Worm (Caenorhabditis elegans) whole organism, L3 larva: ENCODE measurements around the gene lact-2.

Source experiments
- R02D3.7 ChIP-seq: fragments of 150-350 bp; optimal IDR thresholded peaks from 2 replicates; lab custom pipeline; 2014; ENCODE audit warnings: missing biosample characterization, missing genetic modification characterization
- ZK546.5 ChIP-seq: sonication (generic microtip); optimal IDR thresholded peaks from 2 replicates; lab custom pipeline; 2017; ENCODE audit warnings: missing biosample characterization, missing genetic modification characterization
- aly-2 ChIP-seq: fragments of 150-350 bp; optimal IDR thresholded peaks from 2 replicates; lab custom pipeline; 2014; ENCODE audit warnings: missing biosample characterization, missing genetic modification characterization
- ama-1 ChIP-seq: fragments of 150-350 bp; optimal IDR thresholded peaks from 2 replicates; lab custom pipeline; 2018
- ceh-16 ChIP-seq: sonication (generic microtip); optimal IDR thresholded peaks from 2 replicates; lab custom pipeline; 2017; ENCODE audit warnings: missing biosample characterization, missing genetic modification characterization
- ceh-28 ChIP-seq: fragments of 150-350 bp; optimal IDR thresholded peaks from 2 replicates; lab custom pipeline; 2014; ENCODE audit warnings: missing biosample characterization, missing genetic modification reagents, missing genetic modification characterization
- ceh-82 ChIP-seq: fragments of 150-350 bp; optimal IDR thresholded peaks from 2 replicates; lab custom pipeline; 2014; ENCODE audit warnings: missing biosample characterization, missing genetic modification characterization
- ceh-9 ChIP-seq: sonication (generic microtip); optimal IDR thresholded peaks from 2 replicates; lab custom pipeline; 2018; ENCODE audit warnings: missing biosample characterization, missing genetic modification characterization
- daf-12 ChIP-seq: fragments of 150-350 bp; optimal IDR thresholded peaks from 2 replicates; lab custom pipeline; 2014; ENCODE audit warnings: missing biosample characterization, missing genetic modification reagents, missing genetic modification characterization
- egl-27 ChIP-seq: sonication (generic microtip); optimal IDR thresholded peaks from 4 replicates; lab custom pipeline; 2017; ENCODE audit warnings: missing biosample characterization, missing genetic modification reagents, missing genetic modification characterization
- egl-5 ChIP-seq: fragments of 150-350 bp; optimal IDR thresholded peaks from 2 replicates; lab custom pipeline; 2017; ENCODE audit warnings: missing biosample characterization, missing genetic modification reagents, missing genetic modification characterization, inconsistent platforms
- elt-1 ChIP-seq: fragments of 150-350 bp; optimal IDR thresholded peaks from 2 replicates; lab custom pipeline; 2014; ENCODE audit warnings: missing biosample characterization, missing genetic modification characterization
- elt-2 ChIP-seq: sonication (generic microtip); optimal IDR thresholded peaks from 2 replicates; lab custom pipeline; 2016; ENCODE audit warnings: missing genetic modification reagents, mild to moderate bottlenecking, missing genetic modification characterization, missing compliant biosample characterization
- elt-3 ChIP-seq, 3 experiments: fragments of 150-350 bp in 1 of 3; sonication (generic microtip) in 2 of 3; optimal IDR thresholded peaks; 2 replicates in 2 of 3; 4 replicates in 1 of 3; lab custom pipeline; 2014 to 2017; ENCODE audit warnings: missing biosample characterization in 3 of 3, missing genetic modification characterization in 3 of 3
- eor-1 ChIP-seq, 2 experiments: fragments of 150-350 bp; optimal IDR thresholded peaks; 2 replicates each; lab custom pipeline; 2014 to 2018; ENCODE audit warnings: missing biosample characterization in 2 of 2, missing genetic modification characterization in 2 of 2
- fkh-10 ChIP-seq: sonication (generic microtip); optimal IDR thresholded peaks from 2 replicates; lab custom pipeline; 2017; ENCODE audit warnings: missing biosample characterization, missing genetic modification reagents, missing genetic modification characterization
- fkh-2 ChIP-seq: fragments of 150-350 bp; optimal IDR thresholded peaks from 2 replicates; lab custom pipeline; 2014; ENCODE audit warnings: missing biosample characterization, missing genetic modification reagents, missing genetic modification characterization
- fos-1 ChIP-seq: fragments of 150-350 bp; optimal IDR thresholded peaks from 2 replicates; lab custom pipeline; 2014; ENCODE audit warnings: missing biosample characterization, missing genetic modification characterization
- hmg-11 ChIP-seq: sonication (generic microtip); optimal IDR thresholded peaks from 2 replicates; lab custom pipeline; 2016; ENCODE audit warnings: missing genetic modification characterization, missing compliant biosample characterization
- jun-1 ChIP-seq: fragments of 150-350 bp; optimal IDR thresholded peaks from 2 replicates; lab custom pipeline; 2014; ENCODE audit warnings: missing biosample characterization, missing genetic modification reagents, missing genetic modification characterization
- lin-15B ChIP-seq: fragments of 150-350 bp; optimal IDR thresholded peaks from 2 replicates; lab custom pipeline; 2014; ENCODE audit warnings: missing biosample characterization, missing genetic modification characterization
- lin-39 ChIP-seq: fragments of 150-350 bp; optimal IDR thresholded peaks from 2 replicates; lab custom pipeline; 2018; ENCODE audit warnings: missing biosample characterization, missing genetic modification reagents, missing genetic modification characterization
- lsy-12 ChIP-seq: sonication (generic microtip); optimal IDR thresholded peaks from 2 replicates; lab custom pipeline; 2016; ENCODE audit warnings: mild to moderate bottlenecking, missing genetic modification characterization, missing compliant biosample characterization
- mdl-1 ChIP-seq: fragments of 150-350 bp; optimal IDR thresholded peaks from 2 replicates; lab custom pipeline; 2014; ENCODE audit warnings: missing biosample characterization, missing genetic modification characterization
- mml-1 ChIP-seq: fragments of 150-350 bp; sonication (generic microtip); optimal IDR thresholded peaks from 3 replicates; lab custom pipeline; 2014; ENCODE audit warnings: missing biosample characterization, missing genetic modification characterization
- nfya-1 ChIP-seq: sonication (generic microtip); optimal IDR thresholded peaks from 2 replicates; lab custom pipeline; 2017; ENCODE audit warnings: missing genetic modification characterization, mild to moderate bottlenecking, missing compliant biosample characterization, antibody characterized with exemption, moderate library complexity; ENCODE audit not compliant: insufficient read depth
- nhr-11 ChIP-seq: fragments of 150-350 bp; optimal IDR thresholded peaks from 2 replicates; lab custom pipeline; 2014; ENCODE audit warnings: missing biosample characterization, missing genetic modification characterization
- nhr-12 ChIP-seq: fragments of 150-350 bp; optimal IDR thresholded peaks from 2 replicates; lab custom pipeline; 2014; ENCODE audit warnings: missing biosample characterization, missing genetic modification characterization
- nhr-23 ChIP-seq: fragments of 150-350 bp; optimal IDR thresholded peaks from 2 replicates; lab custom pipeline; 2014; ENCODE audit warnings: missing biosample characterization, missing genetic modification reagents, missing genetic modification characterization
- nhr-237 ChIP-seq: fragments of 150-350 bp; optimal IDR thresholded peaks from 2 replicates; lab custom pipeline; 2014; ENCODE audit warnings: missing biosample characterization, missing genetic modification characterization
- nhr-25 ChIP-seq: sonication (generic microtip); optimal IDR thresholded peaks from 2 replicates; lab custom pipeline; 2017; ENCODE audit warnings: missing biosample characterization, missing genetic modification characterization
- nhr-28 ChIP-seq: fragments of 150-350 bp; optimal IDR thresholded peaks from 2 replicates; lab custom pipeline; 2014; ENCODE audit warnings: missing biosample characterization, missing genetic modification characterization
- nhr-43 ChIP-seq: sonication (generic microtip); optimal IDR thresholded peaks from 2 replicates; lab custom pipeline; 2016; ENCODE audit warnings: mild to moderate bottlenecking, missing genetic modification characterization, missing compliant biosample characterization; ENCODE audit not compliant: poor library complexity, severe bottlenecking
- nhr-67 ChIP-seq: fragments of 150-350 bp; optimal IDR thresholded peaks from 2 replicates; lab custom pipeline; 2014; ENCODE audit warnings: missing biosample characterization, missing genetic modification characterization
- nhr-76 ChIP-seq: fragments of 150-350 bp; sonication (generic microtip); optimal IDR thresholded peaks from 5 replicates; lab custom pipeline; 2014; ENCODE audit warnings: missing biosample characterization, missing genetic modification characterization
- nhr-77 ChIP-seq: fragments of 150-350 bp; optimal IDR thresholded peaks from 2 replicates; lab custom pipeline; 2014; ENCODE audit warnings: missing biosample characterization, missing genetic modification characterization
- pha-4 ChIP-seq: fragments of 150-350 bp; optimal IDR thresholded peaks from 2 replicates; lab custom pipeline; 2014; ENCODE audit warnings: missing biosample characterization, missing genetic modification reagents, missing genetic modification characterization
- pqm-1 ChIP-seq: fragments of 150-350 bp; optimal IDR thresholded peaks from 2 replicates; lab custom pipeline; 2017; ENCODE audit warnings: missing biosample characterization, missing genetic modification characterization, inconsistent platforms
- sea-2 ChIP-seq: fragments of 150-350 bp; sonication (generic microtip); optimal IDR thresholded peaks from 4 replicates; lab custom pipeline; 2014; ENCODE audit warnings: missing biosample characterization, missing genetic modification reagents, missing genetic modification characterization
- skn-1 ChIP-seq: fragments of 150-350 bp; optimal IDR thresholded peaks from 2 replicates; lab custom pipeline; 2014; ENCODE audit warnings: missing biosample characterization, missing genetic modification characterization
- snpc-4 ChIP-seq: fragments of 150-350 bp; optimal IDR thresholded peaks from 2 replicates; lab custom pipeline; 2014; ENCODE audit warnings: missing biosample characterization, missing genetic modification characterization
- tbx-2 ChIP-seq: sonication (generic microtip); optimal IDR thresholded peaks from 2 replicates; lab custom pipeline; 2016; ENCODE audit warnings: mild to moderate bottlenecking, missing genetic modification characterization, missing compliant biosample characterization
- unc-39 ChIP-seq: sonication (generic microtip); optimal IDR thresholded peaks from 4 replicates; lab custom pipeline; 2017; ENCODE audit warnings: missing biosample characterization, missing genetic modification characterization
- unc-62 ChIP-seq: fragments of 150-350 bp; sonication (generic microtip); optimal IDR thresholded peaks from 4 replicates; lab custom pipeline; 2014; ENCODE audit warnings: missing biosample characterization, missing genetic modification reagents, missing genetic modification characterization
- zag-1 ChIP-seq: fragments of 150-350 bp; optimal IDR thresholded peaks from 2 replicates; lab custom pipeline; 2014; ENCODE audit warnings: missing biosample characterization, missing genetic modification characterization
- ztf-11 ChIP-seq: fragments of 150-350 bp; optimal IDR thresholded peaks from 2 replicates; lab custom pipeline; 2014; ENCODE audit warnings: missing biosample characterization, missing genetic modification characterization
- ztf-4 ChIP-seq: fragments of 150-350 bp; optimal IDR thresholded peaks from 2 replicates; lab custom pipeline; 2014; ENCODE audit warnings: missing biosample characterization, missing genetic modification characterization

The lact-2 gene

DNA sequence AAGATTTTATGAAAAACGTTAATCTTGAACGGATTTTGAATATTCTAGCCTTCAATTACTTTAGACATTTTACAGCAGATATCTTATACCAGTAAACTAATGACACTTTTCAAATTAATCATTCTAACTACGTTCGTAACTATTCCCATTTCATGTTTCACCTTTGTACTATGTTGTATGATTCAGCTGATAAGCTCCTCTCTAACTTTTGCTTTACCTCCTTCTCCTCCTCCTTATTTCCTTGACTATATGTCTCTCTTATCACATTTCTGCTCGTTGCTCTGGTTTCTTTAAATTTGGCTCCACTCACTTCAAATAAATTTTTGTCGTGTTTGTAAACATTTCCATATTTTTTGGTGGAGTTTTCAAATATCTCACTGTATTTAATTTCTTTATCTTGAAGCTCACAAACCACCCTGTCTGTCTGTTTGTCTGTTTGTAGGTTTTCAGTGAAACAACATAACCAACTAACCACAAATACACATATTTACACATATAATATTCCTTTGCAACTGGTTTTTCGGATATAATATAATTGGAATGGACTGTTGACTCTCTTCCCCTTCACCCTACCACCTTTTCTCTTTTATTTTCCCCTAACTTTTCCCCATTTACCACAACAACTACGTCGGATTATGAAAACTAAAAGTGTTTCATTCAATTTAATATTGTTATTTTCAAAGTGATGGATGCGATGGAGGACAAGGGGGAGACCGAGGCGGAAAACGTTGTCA lies at the start of gene lact-2:
Gene lact-2 (plus strand): TSS at position 684 of the 734 bp plus-strand sequence.
- TF ChIP-seq jun-1 (tag; lab: Kevin White, UChicago) (no peak), pqm-1 (tag; lab: Kevin White, UChicago) (peak; percentile 77), elt-2 (tag; lab: Kevin White, UChicago) (peak; percentile 76)

DNA sequence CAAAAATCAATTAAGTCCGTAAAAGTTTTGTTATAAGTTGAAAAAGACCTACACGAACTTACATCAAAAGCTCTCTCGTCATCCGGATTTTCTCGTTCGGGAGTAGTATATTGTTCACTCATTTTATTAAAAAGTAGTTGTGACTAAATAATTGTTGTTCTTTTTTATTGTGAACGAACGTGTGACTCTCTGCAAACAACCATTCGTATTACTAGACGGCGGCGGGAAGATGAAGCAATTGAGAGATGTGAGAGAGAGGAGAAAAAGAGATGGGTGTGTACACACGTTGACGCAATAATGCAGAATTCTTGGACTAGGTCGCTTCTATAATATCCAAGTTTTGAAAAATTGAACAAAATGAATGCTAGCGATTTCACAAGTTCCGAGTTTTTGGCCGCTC lies 49.7 kb upstream of the lact-2 start, which contains the start of the genes F52H3.11 and bath-38:
Gene F52H3.11 (minus strand): TSS at position 203 of the 400 bp plus-strand sequence.
Gene bath-38 (minus strand): TSS at position 310 of the 400 bp plus-strand sequence.
- TF ChIP-seq nhr-28 (tag; lab: Kevin White, UChicago) (no peak), nhr-77 (no peak), zag-1 (tag; lab: Kevin White, UChicago) (no peak), jun-1 (tag; lab: Kevin White, UChicago) (no peak), fkh-10 (GFP tag; lab: Kevin White, UChicago) (no peak), snpc-4 (peak; percentile 66), eor-1 (tag; optimal IDR thresholded peaks at IDR 0.05; lab: Kevin White, UChicago) (no peak), lsy-12 (tag; lab: Kevin White, UChicago) (no peak), aly-2 (no peak), lin-39 (tag; lab: Kevin White, UChicago) (peak; percentile 21), fos-1 (tag; lab: Kevin White, UChicago) (no peak), fkh-2 (tag; lab: Kevin White, UChicago) (no peak), unc-62 (GFP tag; lab: Kevin White, UChicago) (no peak), ztf-4 (no peak), pqm-1 (tag; lab: Kevin White, UChicago) (no peak), ceh-16 (tag; lab: Kevin White, UChicago) (no peak), sea-2 (no peak), ztf-11 (no peak), hmg-11 (tag; lab: Kevin White, UChicago) (no peak), mml-1 (tag; lab: Kevin White, UChicago) (no peak), ZK546.5 (no peak), mdl-1 (no peak), nhr-23 (tag; lab: Kevin White, UChicago) (no peak), ceh-9 (tag; lab: Kevin White, UChicago) (no peak), egl-27 (tag; lab: Kevin White, UChicago) (no peak), nhr-237 (tag; lab: Kevin White, UChicago) (no peak), nhr-43 (tag; lab: Kevin White, UChicago) (no peak), R02D3.7 (tag; lab: Kevin White, UChicago) (no peak), nhr-11 (tag; lab: Kevin White, UChicago) (no peak), nhr-67 (tag; lab: Kevin White, UChicago) (no peak), egl-5 (tag; lab: Kevin White, UChicago) (peak; percentile 49), nfya-1 (tag; lab: Kevin White, UChicago) (peak; percentile 55), unc-39 (tag; lab: Kevin White, UChicago) (no peak), ama-1 (lab: Kevin White, UChicago) (no peak), ceh-28 (tag; lab: Kevin White, UChicago) (no peak), elt-3 (tag; optimal IDR thresholded peaks at IDR 0.05; lab: Kevin White, UChicago) (no peak), lin-15B (tag; lab: Kevin White, UChicago) (peak; percentile 16), ceh-82 (no peak), nhr-76 (tag; lab: Kevin White, UChicago) (no peak), elt-1 (tag; lab: Kevin White, UChicago) (no peak), nhr-12 (tag; lab: Kevin White, UChicago) (no peak), tbx-2 (tag; lab: Kevin White, UChicago) (no peak), elt-2 (tag; lab: Kevin White, UChicago) (peak; percentile 24), skn-1 (tag; lab: Kevin White, UChicago) (no peak), nhr-25 (tag; lab: Kevin White, UChicago) (peak; percentile 34), pha-4 (tag; lab: Kevin White, UChicago) (peak; percentile 89), daf-12 (tag; lab: Kevin White, UChicago) (no peak)
- TF ChIP-seq, all 47 proteins: peak for 8
